Fruit fly (Drosophila melanogaster): ENCODE data around the gene mldr.

dm6 chrX:6305317-6305716 is 14.2 kb downstream of the mldr start:
- TF ChIP-seq psq (optimal IDR thresholded peaks at IDR 0.05) (no peak), EcR (GFP tag; optimal IDR thresholded peaks at IDR 0.05) (no peak), pan (optimal IDR thresholded peaks at IDR 0.05) (no peak)

Measured in whole organism.